Worm (Caenorhabditis elegans) whole organism, late embryonic: Measurements from ENCODE around the gene chil-11.

Experiments
- C38D4.7 ChIP-seq: fragments of 200-800 bp; sonication (Bioruptor generic); optimal IDR thresholded peaks from 2 replicates; lab custom pipeline; 2018; ENCODE audit warnings: mild to moderate bottlenecking, missing genetic modification characterization, moderate library complexity, missing compliant biosample characterization
- T23F11.4 ChIP-seq: fragments of 200-800 bp; sonication (Bioruptor generic); optimal IDR thresholded peaks from 2 replicates; lab custom pipeline; 2018; ENCODE audit warnings: mild to moderate bottlenecking, missing genetic modification characterization, missing compliant biosample characterization
- ahr-1 ChIP-seq: sonication (generic microtip); optimal IDR thresholded peaks from 2 replicates; lab custom pipeline; 2016; ENCODE audit warnings: missing genetic modification characterization, missing compliant biosample characterization
- ama-1 ChIP-seq: fragments of 150-350 bp; optimal IDR thresholded peaks from 2 replicates; lab custom pipeline; 2014
- ceh-14 ChIP-seq: sonication (generic microtip); optimal IDR thresholded peaks from 2 replicates; lab custom pipeline; 2016; ENCODE audit warnings: missing genotype, missing genetic modification characterization, missing compliant biosample characterization
- ceh-18 ChIP-seq: sonication (generic microtip); optimal IDR thresholded peaks from 2 replicates; lab custom pipeline; 2016; ENCODE audit warnings: missing genetic modification characterization, missing compliant biosample characterization
- ceh-30 ChIP-seq: fragments of 150-350 bp; optimal IDR thresholded peaks from 2 replicates; lab custom pipeline; 2014; ENCODE audit warnings: missing biosample characterization, missing genetic modification characterization
- ceh-9 ChIP-seq: sonication (generic microtip); optimal IDR thresholded peaks from 2 replicates; lab custom pipeline; 2016; ENCODE audit warnings: mild to moderate bottlenecking, missing genetic modification characterization, inconsistent platforms, missing compliant biosample characterization
- elt-2 ChIP-seq: sonication (generic microtip); optimal IDR thresholded peaks from 2 replicates; lab custom pipeline; 2016; ENCODE audit warnings: missing genetic modification reagents, missing genetic modification characterization, missing compliant biosample characterization
- elt-4 ChIP-seq: sonication (generic microtip); optimal IDR thresholded peaks from 2 replicates; lab custom pipeline; 2016; ENCODE audit warnings: missing genetic modification characterization, missing compliant biosample characterization
- ets-4 ChIP-seq: sonication (generic microtip); optimal IDR thresholded peaks from 2 replicates; lab custom pipeline; 2016; ENCODE audit warnings: missing genetic modification characterization, missing compliant biosample characterization
- fax-1 ChIP-seq: sonication (generic microtip); optimal IDR thresholded peaks from 2 replicates; lab custom pipeline; 2016; ENCODE audit warnings: missing genotype, missing genetic modification characterization, missing compliant biosample characterization
- gmeb-2 ChIP-seq: sonication (generic microtip); optimal IDR thresholded peaks from 2 replicates; lab custom pipeline; 2016; ENCODE audit warnings: missing genetic modification characterization, inconsistent platforms, missing compliant biosample characterization
- hlh-13 ChIP-seq: fragments of 200-800 bp; sonication (Bioruptor generic); optimal IDR thresholded peaks from 2 replicates; lab custom pipeline; 2018; ENCODE audit warnings: mild to moderate bottlenecking, missing genetic modification characterization, missing compliant biosample characterization
- hlh-15 ChIP-seq: sonication (generic microtip); optimal IDR thresholded peaks from 2 replicates; lab custom pipeline; 2016; ENCODE audit warnings: missing genetic modification characterization, missing compliant biosample characterization
- hlh-30 ChIP-seq: sonication (generic microtip); optimal IDR thresholded peaks from 2 replicates; lab custom pipeline; 2017; ENCODE audit warnings: antibody characterized with exemption, missing genetic modification characterization, missing compliant biosample characterization; ENCODE audit not compliant: insufficient read depth
- hlh-8 ChIP-seq: sonication (generic microtip); optimal IDR thresholded peaks from 2 replicates; lab custom pipeline; 2016; ENCODE audit warnings: missing genotype, missing genetic modification characterization, missing compliant biosample characterization
- lim-6 ChIP-seq: sonication (generic microtip); optimal IDR thresholded peaks from 2 replicates; lab custom pipeline; 2016; ENCODE audit warnings: missing genetic modification characterization, missing compliant biosample characterization
- mec-3 ChIP-seq: sonication (generic microtip); optimal IDR thresholded peaks from 2 replicates; lab custom pipeline; 2016; ENCODE audit warnings: borderline replicate concordance, missing genetic modification characterization, missing compliant biosample characterization
- nfya-1 ChIP-seq: sonication (generic microtip); optimal IDR thresholded peaks from 2 replicates; lab custom pipeline; 2017; ENCODE audit warnings: missing genetic modification characterization, mild to moderate bottlenecking, missing compliant biosample characterization, antibody characterized with exemption, moderate library complexity
- nhr-11 ChIP-seq: fragments of 150-350 bp; optimal IDR thresholded peaks from 2 replicates; lab custom pipeline; 2014; ENCODE audit warnings: missing biosample characterization, missing genetic modification characterization
- nhr-232 ChIP-seq: sonication (generic microtip); optimal IDR thresholded peaks from 2 replicates; lab custom pipeline; 2016; ENCODE audit warnings: missing genetic modification characterization, missing compliant biosample characterization
- npax-4 ChIP-seq: sonication (generic microtip); optimal IDR thresholded peaks from 2 replicates; lab custom pipeline; 2016; ENCODE audit warnings: missing genetic modification characterization, missing compliant biosample characterization
- odd-2 ChIP-seq: sonication (generic microtip); optimal IDR thresholded peaks from 2 replicates; lab custom pipeline; 2017; ENCODE audit warnings: antibody characterized with exemption, mild to moderate bottlenecking, missing genetic modification characterization, missing compliant biosample characterization
- pax-1 ChIP-seq: fragments of 150-350 bp; optimal IDR thresholded peaks from 2 replicates; lab custom pipeline; 2014; ENCODE audit warnings: missing biosample characterization, missing genetic modification characterization
- pha-2 ChIP-seq: sonication (generic microtip); optimal IDR thresholded peaks from 2 replicates; lab custom pipeline; 2017; ENCODE audit warnings: mild to moderate bottlenecking, missing genetic modification characterization, missing compliant biosample characterization
- pha-4 ChIP-seq: fragments of 150-350 bp; optimal IDR thresholded peaks from 2 replicates; lab custom pipeline; 2018; ENCODE audit warnings: missing biosample characterization, missing genetic modification reagents, missing genetic modification characterization
- pqm-1 ChIP-seq: sonication (generic microtip); optimal IDR thresholded peaks from 2 replicates; lab custom pipeline; 2016; ENCODE audit warnings: missing genetic modification characterization, missing compliant biosample characterization
- sdc-2 ChIP-seq: sonication (generic microtip); optimal IDR thresholded peaks from 2 replicates; lab custom pipeline; 2016; ENCODE audit warnings: missing genotype, missing genetic modification characterization, missing compliant biosample characterization
- sox-4 ChIP-seq: sonication (generic microtip); optimal IDR thresholded peaks from 2 replicates; lab custom pipeline; 2017; ENCODE audit warnings: mild to moderate bottlenecking, missing genetic modification characterization, inconsistent platforms, missing compliant biosample characterization
- ttx-3 ChIP-seq: sonication (generic microtip); optimal IDR thresholded peaks from 2 replicates; lab custom pipeline; 2016; ENCODE audit warnings: missing genetic modification reagents, missing genetic modification characterization, missing compliant biosample characterization
- unc-3 ChIP-seq, 2 experiments: fragments of 200-800 bp in 1 of 2; sonication (Bioruptor generic) in 1 of 2; sonication (generic microtip) in 1 of 2; conservative IDR thresholded peaks in 1 of 2; optimal IDR thresholded peaks in 1 of 2; 2 replicates each; pipeline versions ENCODE4 v1.3.6 to Lab custom; 2016 to 2022; ENCODE audit warnings: missing compliant biosample characterization in 2 of 2, missing genetic modification characterization in 2 of 2, missing genetic modification reagents in 1 of 2
- unc-42 ChIP-seq: sonication (generic microtip); optimal IDR thresholded peaks from 2 replicates; lab custom pipeline; 2016; ENCODE audit warnings: missing genotype, missing genetic modification characterization, missing compliant biosample characterization
- unc-55 ChIP-seq: sonication (generic microtip); optimal IDR thresholded peaks from 2 replicates; lab custom pipeline; 2017; ENCODE audit warnings: missing biosample characterization, missing genetic modification reagents, missing genetic modification characterization
- ztf-16 ChIP-seq: sonication (generic microtip); optimal IDR thresholded peaks from 2 replicates; lab custom pipeline; 2017; ENCODE audit warnings: missing genetic modification characterization, missing compliant biosample characterization

Gene chil-11

ce11 chrIV:5703917-5704316 is 37.2 kb upstream of the chil-11 start:
- TF ChIP-seq elt-4: no peak
- no peak for TF ChIP-seq C38D4.7 (GFP tag; lab: Kevin White, UChicago)
- no peak for TF ChIP-seq unc-42 (tag; lab: Kevin White, UChicago)
- TF ChIP-seq ceh-9 (tag; lab: Kevin White, UChicago): no peak
- TF ChIP-seq nhr-11: no peak
- TF ChIP-seq fax-1: no peak
- TF ChIP-seq lim-6 (tag; lab: Kevin White, UChicago): no peak
- TF ChIP-seq ama-1 (lab: Kevin White, UChicago): no peak
- TF ChIP-seq ceh-14 (tag; lab: Kevin White, UChicago): no peak
- TF ChIP-seq ttx-3 (tag; lab: Kevin White, UChicago): no peak
- TF ChIP-seq unc-55 (GFP tag; lab: Kevin White, UChicago): no peak
- no peak for TF ChIP-seq odd-2 (tag; lab: Kevin White, UChicago)
- TF ChIP-seq ceh-18 (tag; lab: Kevin White, UChicago): no peak
- no peak for TF ChIP-seq hlh-30 (tag; lab: Kevin White, UChicago)
- no peak for TF ChIP-seq pha-4
- TF ChIP-seq sox-4 (tag; lab: Kevin White, UChicago): no peak

DNA sequence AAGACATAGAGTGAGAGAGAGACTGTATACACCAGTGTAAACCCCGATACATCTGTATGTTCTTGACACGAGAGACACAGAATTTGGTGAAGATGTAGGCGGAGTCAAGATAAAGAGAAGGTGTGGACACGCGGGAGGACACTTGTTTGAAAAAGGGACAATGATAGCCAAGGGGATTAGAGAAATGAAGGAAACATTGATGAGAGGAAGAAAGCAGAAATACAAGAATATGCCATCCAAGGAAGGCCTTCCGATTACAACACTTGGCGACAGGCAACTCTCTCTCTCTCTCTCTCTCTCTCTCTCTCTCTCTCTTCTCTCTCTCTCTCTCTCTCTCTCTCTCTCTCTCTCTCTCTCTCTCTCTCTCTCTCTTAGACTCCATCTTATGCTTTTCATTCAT is 34.5 kb upstream of the chil-11 start:
- no peak for TF ChIP-seq sox-4 (tag; lab: Kevin White, UChicago)
- no peak for TF ChIP-seq pax-1 (tag; lab: Kevin White, UChicago)
- no peak for TF ChIP-seq elt-4
- TF ChIP-seq sdc-2: no peak
- no peak for TF ChIP-seq nhr-232 (tag; lab: Kevin White, UChicago)
- no peak for TF ChIP-seq hlh-15 (tag; lab: Kevin White, UChicago)
- TF ChIP-seq hlh-8 (tag; lab: Kevin White, UChicago): no peak
- TF ChIP-seq hlh-13 (GFP tag; lab: Kevin White, UChicago): no peak
- no peak for TF ChIP-seq odd-2 (tag; lab: Kevin White, UChicago)
- no peak for TF ChIP-seq C38D4.7 (GFP tag; lab: Kevin White, UChicago)
- no peak for TF ChIP-seq ets-4 (tag; lab: Kevin White, UChicago)
- no peak for TF ChIP-seq T23F11.4 (GFP tag; lab: Kevin White, UChicago)
- no peak for TF ChIP-seq elt-2 (tag; lab: Kevin White, UChicago)
- TF ChIP-seq ceh-30 (tag; lab: Kevin White, UChicago): no peak
- TF ChIP-seq gmeb-2 (tag; lab: Kevin White, UChicago): no peak
- no peak for TF ChIP-seq ahr-1
- no peak for TF ChIP-seq unc-3 (GFP tag; conservative IDR thresholded peaks at IDR 0.05; lab: Robert Waterston, UW)
- no peak for TF ChIP-seq unc-3 (tag; optimal IDR thresholded peaks at IDR 0.05; lab: Kevin White, UChicago)
- TF ChIP-seq ztf-16 (tag; lab: Kevin White, UChicago): no peak
- no peak for TF ChIP-seq fax-1

ce11 chrIV:5708796-5709195 is 32.3 kb upstream of the chil-11 start, which contains the start of gene C55C3.1:
TSS of gene C55C3.1 (plus strand) at chrIV:5709096.
- TF ChIP-seq pha-4 (no peak), npax-4 (tag; lab: Kevin White, UChicago) (no peak), hlh-15 (tag; lab: Kevin White, UChicago) (no peak), elt-2 (tag; lab: Kevin White, UChicago) (peak; percentile 20), mec-3 (tag; lab: Kevin White, UChicago) (no peak), pqm-1 (no peak), sox-4 (tag; lab: Kevin White, UChicago) (no peak), hlh-13 (GFP tag; lab: Kevin White, UChicago) (no peak)

DNA sequence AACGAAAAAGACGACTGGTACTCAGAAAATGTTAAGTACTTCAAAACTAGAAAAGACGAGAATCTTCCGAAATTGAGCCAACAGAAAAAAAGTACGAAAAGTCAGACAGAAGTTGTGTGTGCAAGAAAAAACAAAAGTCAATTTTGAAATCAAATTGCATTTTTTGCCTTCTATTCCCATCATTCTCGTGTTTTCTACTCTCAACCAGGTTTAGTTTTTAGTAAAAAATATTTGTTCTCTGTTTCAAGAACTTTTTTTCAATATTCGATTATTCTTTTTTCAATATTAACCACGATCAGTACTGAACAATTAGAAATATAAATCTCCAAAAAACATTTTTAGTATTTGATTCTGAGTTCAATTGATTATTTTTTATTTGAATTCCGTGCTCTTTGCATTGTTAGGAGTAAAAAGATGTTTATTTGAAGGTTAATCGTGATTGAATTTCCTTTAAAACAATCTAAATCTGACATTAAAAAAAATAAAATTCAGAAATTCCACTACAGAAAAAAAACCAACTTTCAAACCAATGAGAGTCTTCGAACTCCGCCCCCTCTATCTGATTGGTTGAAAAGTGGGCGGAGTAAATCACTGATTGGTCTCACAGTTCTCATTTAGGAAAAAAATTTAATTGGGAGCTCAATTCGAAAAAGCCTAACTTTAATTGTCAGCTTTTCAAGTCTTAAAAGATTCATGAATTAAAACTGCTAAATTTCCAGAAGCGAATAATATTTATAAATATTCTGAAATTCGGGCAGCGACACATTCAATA is 25.6 kb upstream of the chil-11 start:
- TF ChIP-seq pha-2 (tag; lab: Kevin White, UChicago) (no peak), nfya-1 (peak; percentile 97)
